Worm (Caenorhabditis elegans) whole organism, young adult: ENCODE results near the gene ced-13.

Source experiments
- B0019.2 ChIP-seq: fragments of 200-800 bp; sonication (Bioruptor generic); conservative IDR thresholded peaks from 2 replicates; pipeline ENCODE4 v1.3.6; 2022; ENCODE audit warnings: missing genetic modification reagents, missing genetic modification characterization, missing compliant biosample characterization
- B0336.3 ChIP-seq: fragments of 200-800 bp; sonication (Bioruptor generic); IDR thresholded peaks from 2 replicates; pipeline ENCODE4 v1.3.6; 2022; ENCODE audit warnings: missing genetic modification characterization, missing compliant biosample characterization
- C17E4.6 ChIP-seq: fragments of 200-800 bp; sonication (Bioruptor generic); IDR thresholded peaks from 2 replicates; pipeline ENCODE4 v1.3.6; 2022; ENCODE audit warnings: missing genetic modification reagents, missing genetic modification characterization, missing compliant biosample characterization
- F10E7.11 ChIP-seq: sonication (generic microtip); optimal IDR thresholded peaks from 2 replicates; lab custom pipeline; 2017; ENCODE audit warnings: mild to moderate bottlenecking, missing genetic modification characterization, moderate library complexity, missing compliant biosample characterization
- F22D6.2 ChIP-seq: sonication (generic microtip); optimal IDR thresholded peaks from 2 replicates; lab custom pipeline; 2016; ENCODE audit warnings: mild to moderate bottlenecking, missing genetic modification characterization, missing compliant biosample characterization
- F23B12.7 ChIP-seq: sonication (generic microtip); optimal IDR thresholded peaks from 2 replicates; lab custom pipeline; 2017; ENCODE audit warnings: missing genetic modification characterization, mild to moderate bottlenecking, missing compliant biosample characterization, antibody characterized with exemption, moderate library complexity; ENCODE audit not compliant: insufficient read depth
- Y53F4B.3 ChIP-seq: fragments of 200-800 bp; sonication (Bioruptor generic); IDR thresholded peaks from 2 replicates; pipeline ENCODE4 v1.3.6; 2022; ENCODE audit warnings: missing genetic modification reagents, missing genetic modification characterization, missing compliant biosample characterization
- Y56A3A.18 ChIP-seq: fragments of 200-800 bp; sonication (Bioruptor generic); IDR thresholded peaks from 2 replicates; pipeline ENCODE4 v1.3.6; 2022; ENCODE audit warnings: missing genetic modification reagents, missing genetic modification characterization, missing compliant biosample characterization
- Y95B8A.8 ChIP-seq: fragments of 200-800 bp; sonication (Bioruptor generic); IDR thresholded peaks from 2 replicates; pipeline ENCODE4 v1.3.6; 2022; ENCODE audit warnings: missing genetic modification reagents, missing genetic modification characterization, missing compliant biosample characterization
- aptf-3 ChIP-seq: fragments of 200-800 bp; sonication (Bioruptor generic); IDR thresholded peaks from 2 replicates; pipeline ENCODE4 v1.3.6; 2022; ENCODE audit warnings: missing genetic modification characterization, missing compliant biosample characterization
- athp-1 ChIP-seq: sonication (generic microtip); optimal IDR thresholded peaks from 2 replicates; lab custom pipeline; 2017; ENCODE audit warnings: mild to moderate bottlenecking, missing genetic modification characterization, missing compliant biosample characterization
- bed-1 ChIP-seq: fragments of 200-800 bp; sonication (Bioruptor generic); IDR thresholded peaks from 2 replicates; pipeline ENCODE4 v1.3.6; 2022; ENCODE audit warnings: missing genetic modification reagents, missing genetic modification characterization, missing compliant biosample characterization
- ccch-3 ChIP-seq: fragments of 200-800 bp; sonication (Bioruptor generic); optimal IDR thresholded peaks from 2 replicates; lab custom pipeline; 2018; ENCODE audit warnings: mild to moderate bottlenecking, missing genetic modification characterization, missing compliant biosample characterization
- ceh-100 ChIP-seq: fragments of 200-800 bp; sonication (Bioruptor generic); IDR thresholded peaks from 2 replicates; pipeline ENCODE4 v1.3.6; 2022; ENCODE audit warnings: missing genetic modification reagents, missing genetic modification characterization, missing compliant biosample characterization
- ceh-58 ChIP-seq: fragments of 200-800 bp; sonication (Bioruptor generic); IDR thresholded peaks from 2 replicates; pipeline ENCODE4 v1.3.6; 2022; ENCODE audit warnings: missing genetic modification characterization, missing compliant biosample characterization
- chd-7 ChIP-seq: sonication (generic microtip); optimal IDR thresholded peaks from 2 replicates; lab custom pipeline; 2016; ENCODE audit warnings: mild to moderate bottlenecking, missing genetic modification characterization, moderate library complexity, missing compliant biosample characterization
- dpff-1 ChIP-seq: sonication (generic microtip); optimal IDR thresholded peaks from 2 replicates; lab custom pipeline; 2017; ENCODE audit warnings: mild to moderate bottlenecking, missing genetic modification characterization, missing compliant biosample characterization
- dpl-1 ChIP-seq: fragments of 150-350 bp; optimal IDR thresholded peaks from 2 replicates; lab custom pipeline; 2014; ENCODE audit warnings: missing biosample characterization, missing genetic modification reagents, missing genetic modification characterization
- efl-1 ChIP-seq: fragments of 150-350 bp; optimal IDR thresholded peaks from 2 replicates; lab custom pipeline; 2014; ENCODE audit warnings: missing biosample characterization, missing genetic modification reagents, missing genetic modification characterization
- egl-44 ChIP-seq: fragments of 200-800 bp; sonication (Bioruptor generic); IDR thresholded peaks from 2 replicates; pipeline ENCODE4 v1.3.6; 2022; ENCODE audit warnings: missing genetic modification reagents, missing genetic modification characterization, missing compliant biosample characterization
- egrh-3 ChIP-seq: fragments of 200-800 bp; sonication (Bioruptor generic); IDR thresholded peaks from 2 replicates; pipeline ENCODE4 v1.3.6; 2022; ENCODE audit warnings: missing genetic modification reagents, missing genetic modification characterization, missing compliant biosample characterization
- ekl-4 ChIP-seq: fragments of 200-800 bp; sonication (Bioruptor generic); IDR thresholded peaks from 2 replicates; pipeline ENCODE4 v1.3.6; 2022; ENCODE audit warnings: missing genetic modification reagents, missing genetic modification characterization, missing compliant biosample characterization
- him-1 ChIP-seq: sonication (generic microtip); optimal IDR thresholded peaks from 2 replicates; lab custom pipeline; 2016; ENCODE audit warnings: missing genotype, missing genetic modification reagents, missing genetic modification characterization, missing compliant biosample characterization
- hlh-26 ChIP-seq: fragments of 200-800 bp; sonication (Bioruptor generic); conservative IDR thresholded peaks from 2 replicates; pipeline ENCODE4 v1.3.6; 2022; ENCODE audit warnings: missing genetic modification reagents, missing genetic modification characterization, missing compliant biosample characterization
- lin-35 ChIP-seq, 3 experiments: fragments of 150-350 bp in 2 of 3; sonication (generic microtip) in 1 of 3; optimal IDR thresholded peaks; 2 replicates each; lab custom pipeline; 2014 to 2018; ENCODE audit warnings: missing biosample characterization in 3 of 3, missing genetic modification characterization in 3 of 3, missing genetic modification reagents in 3 of 3
- lir-1 ChIP-seq: fragments of 200-800 bp; sonication (Bioruptor generic); conservative IDR thresholded peaks from 2 replicates; pipeline ENCODE4 v1.3.6; 2022; ENCODE audit warnings: missing genetic modification reagents, missing genetic modification characterization, missing compliant biosample characterization
- madf-10 ChIP-seq: sonication (generic microtip); optimal IDR thresholded peaks from 2 replicates; lab custom pipeline; 2016; ENCODE audit warnings: mild to moderate bottlenecking, missing genetic modification characterization, missing compliant biosample characterization
- madf-3 ChIP-seq: fragments of 200-800 bp; sonication (Bioruptor generic); IDR thresholded peaks from 2 replicates; pipeline ENCODE4 v1.3.6; 2022; ENCODE audit warnings: missing genetic modification reagents, missing genetic modification characterization, missing compliant biosample characterization
- madf-6 ChIP-seq: fragments of 200-800 bp; sonication (Bioruptor generic); IDR thresholded peaks from 2 replicates; pipeline ENCODE4 v1.3.6; 2022; ENCODE audit warnings: missing genetic modification reagents, missing genetic modification characterization, missing compliant biosample characterization
- mes-4 ChIP-seq: sonication (generic microtip); optimal IDR thresholded peaks from 2 replicates; lab custom pipeline; 2016; ENCODE audit warnings: missing genotype, missing genetic modification characterization, missing compliant biosample characterization
- mxl-1 ChIP-seq: sonication (generic microtip); optimal IDR thresholded peaks from 2 replicates; lab custom pipeline; 2016; ENCODE audit warnings: missing genetic modification characterization, missing compliant biosample characterization
- nhr-179 ChIP-seq: sonication (generic microtip); optimal IDR thresholded peaks from 2 replicates; lab custom pipeline; 2016; ENCODE audit warnings: mild to moderate bottlenecking, missing genetic modification characterization, missing compliant biosample characterization
- nhr-27 ChIP-seq: fragments of 200-800 bp; sonication (Bioruptor generic); optimal IDR thresholded peaks from 2 replicates; lab custom pipeline; 2018; ENCODE audit warnings: mild to moderate bottlenecking, missing genetic modification characterization, moderate library complexity, missing compliant biosample characterization
- rcor-1 ChIP-seq: fragments of 200-800 bp; sonication (Bioruptor generic); IDR thresholded peaks from 2 replicates; pipeline ENCODE4 v1.3.6; 2022; ENCODE audit warnings: missing genetic modification reagents, missing genetic modification characterization, missing compliant biosample characterization
- repo-1 ChIP-seq: sonication (generic microtip); optimal IDR thresholded peaks from 2 replicates; lab custom pipeline; 2017; ENCODE audit warnings: mild to moderate bottlenecking, missing genetic modification characterization, missing compliant biosample characterization
- snpc-4 ChIP-seq, 5 experiments: fragments of 150-350 bp in 1 of 5; sonication (generic microtip) in 4 of 5; optimal IDR thresholded peaks; 2 replicates each; lab custom pipeline; 2014 to 2018; ENCODE audit warnings: missing genetic modification characterization in 5 of 5, missing biosample characterization in 3 of 5, antibody characterized with exemption in 2 of 5, mild to moderate bottlenecking in 2 of 5, missing compliant biosample characterization in 2 of 5, missing genotype in 2 of 5, moderate library complexity in 2 of 5, missing genetic modification reagents in 1 of 5
- ztf-18 ChIP-seq: sonication (generic microtip); optimal IDR thresholded peaks from 2 replicates; lab custom pipeline; 2016; ENCODE audit warnings: missing genotype, mild to moderate bottlenecking, missing genetic modification characterization, missing compliant biosample characterization
- ztf-26 ChIP-seq: sonication (generic microtip); optimal IDR thresholded peaks from 2 replicates; lab custom pipeline; 2017; ENCODE audit warnings: missing genetic modification characterization, missing compliant biosample characterization
- ztf-28 ChIP-seq: fragments of 200-800 bp; sonication (Bioruptor generic); IDR thresholded peaks from 2 replicates; pipeline ENCODE4 v1.3.6; 2022; ENCODE audit warnings: missing genetic modification reagents, missing genetic modification characterization, missing compliant biosample characterization

The ced-13 gene

DNA sequence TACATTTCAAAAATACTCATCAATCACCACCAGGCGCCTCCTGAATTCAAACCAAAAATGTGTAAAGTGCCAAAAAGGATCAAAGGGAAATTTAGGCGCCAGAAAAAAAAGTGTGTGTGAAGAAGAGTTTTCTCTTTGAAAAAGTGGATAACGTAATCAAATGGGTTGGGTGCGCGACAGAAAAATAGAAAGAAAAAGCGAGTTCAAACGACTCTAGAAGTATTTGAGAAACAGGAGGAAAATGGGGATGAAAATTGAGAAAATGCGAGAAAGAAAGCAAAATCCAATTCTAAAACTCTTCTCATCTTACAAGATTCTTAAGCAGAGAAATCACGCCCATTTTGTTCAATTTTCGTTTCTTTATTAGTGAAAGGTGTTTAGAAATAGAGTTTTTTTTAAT is 9.0 kb upstream of the ced-13 start:
- TF ChIP-seq aptf-3, result no peak
- TF ChIP-seq Y53F4B.3, result no peak
- no peak for TF ChIP-seq dpff-1 (tag; lab: Kevin White, UChicago)
- no peak for TF ChIP-seq rcor-1
- no peak for TF ChIP-seq madf-10 (tag; lab: Kevin White, UChicago)
- TF ChIP-seq C17E4.6, result no peak
- no peak for TF ChIP-seq F22D6.2 (tag; lab: Kevin White, UChicago)
- TF ChIP-seq madf-3 (GFP tag; lab: Robert Waterston, UW), result no peak
- TF ChIP-seq bed-1 (GFP tag; lab: Robert Waterston, UW), result no peak
- no peak for TF ChIP-seq egl-44
- TF ChIP-seq hlh-26 (GFP tag; lab: Robert Waterston, UW), result no peak
- TF ChIP-seq mxl-1 (tag; lab: Kevin White, UChicago), result no peak
- no peak for TF ChIP-seq ceh-58 (GFP tag; lab: Robert Waterston, UW)
- no peak for TF ChIP-seq madf-6 (GFP tag; lab: Robert Waterston, UW)
- TF ChIP-seq nhr-27 (tag; lab: Kevin White, UChicago), result no peak
- TF ChIP-seq ekl-4 (GFP tag; lab: Robert Waterston, UW), result no peak
- TF ChIP-seq, all 124 proteins: peak for 0

DNA sequence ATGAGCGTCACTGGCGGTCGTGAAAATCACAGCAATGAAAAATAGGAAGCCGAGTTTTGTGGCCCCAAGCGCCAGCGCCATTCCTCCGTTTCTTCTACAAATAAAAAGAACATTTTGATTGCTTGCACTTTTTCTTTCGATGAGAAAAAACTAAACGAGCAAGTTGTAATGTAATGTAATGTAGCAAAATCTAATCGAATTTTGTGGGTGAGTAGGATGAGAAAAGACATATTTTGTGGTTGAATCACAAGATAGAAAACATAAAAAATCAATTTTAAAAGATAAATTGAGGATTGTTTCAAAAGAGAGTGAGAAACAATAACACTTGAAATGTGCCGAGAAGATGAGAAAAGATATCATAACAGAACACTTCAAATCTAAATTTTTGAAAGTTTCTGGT is 8.1 kb upstream of the ced-13 start, which contains the start of gene R09F10.5:
TSS of gene R09F10.5 (minus strand) at position 101 of the 400 bp plus-strand sequence.
- TF ChIP-seq mes-4 (tag; lab: Kevin White, UChicago) (no peak), bed-1 (GFP tag; lab: Robert Waterston, UW) (no peak), F23B12.7 (tag; lab: Kevin White, UChicago) (no peak), Y95B8A.8 (GFP tag; lab: Robert Waterston, UW) (no peak), snpc-4 (GFP tag; optimal IDR thresholded peaks at IDR 0.05; lab: Kevin White, UChicago) (no peak), snpc-4 (tag; optimal IDR thresholded peaks at IDR 0.05; lab: Kevin White, UChicago) (no peak), ccch-3 (GFP tag; lab: Kevin White, UChicago) (no peak), efl-1 (no peak), dpl-1 (GFP tag; lab: Kevin White, UChicago) (no peak), nhr-179 (no peak), lir-1 (GFP tag; lab: Robert Waterston, UW) (no peak), ceh-100 (GFP tag; lab: Robert Waterston, UW) (no peak)

ce11 chrX:8302803-8303202 is 3.3 kb upstream of the ced-13 start:
- TF ChIP-seq B0019.2 (no peak), Y56A3A.18 (GFP tag; lab: Robert Waterston, UW) (no peak), repo-1 (tag; lab: Kevin White, UChicago) (no peak), chd-7 (tag; lab: Kevin White, UChicago) (no peak), ztf-18 (tag; lab: Kevin White, UChicago) (no peak), ceh-100 (GFP tag; lab: Robert Waterston, UW) (no peak), F10E7.11 (tag; lab: Kevin White, UChicago) (no peak), B0336.3 (GFP tag; lab: Robert Waterston, UW) (no peak), ztf-26 (tag; lab: Kevin White, UChicago) (no peak), him-1 (tag; lab: Kevin White, UChicago) (no peak), egrh-3 (GFP tag; lab: Robert Waterston, UW) (no peak), mes-4 (tag; lab: Kevin White, UChicago) (no peak), egl-44 (no peak), ztf-28 (GFP tag; lab: Robert Waterston, UW) (no peak), lin-35 (GFP tag; optimal IDR thresholded peaks at IDR 0.05; lab: Kevin White, UChicago) (no peak), lir-1 (GFP tag; lab: Robert Waterston, UW) (no peak), athp-1 (tag; lab: Kevin White, UChicago) (no peak)
- TF ChIP-seq, all 124 proteins: peak for 0
